Fruit fly (Drosophila melanogaster): Measurements from ENCODE around the gene betaCOP.

The betaCOP gene

dm6 chrX:18366851-18367649 is 18.0 kb downstream of the betaCOP start (continued):
- TF ChIP-seq H2.0 (GFP tag; IDR thresholded peaks at IDR 0.05) (0 out of 2 replicates have a peak, but pooled peaks have one; percentile 10), hth (optimal IDR thresholded peaks at IDR 0.05) (no peak), chif (GFP tag; optimal IDR thresholded peaks at IDR 0.05) (peak; percentile 23 to 49), HLH54F (GFP tag; optimal IDR thresholded peaks at IDR 0.05) (peak; percentile 67), zfh1 (GFP tag; IDR thresholded peaks at IDR 0.05) (peak; percentile 53; the same call in 1 of the 3 replicates), p53 (GFP tag; optimal IDR thresholded peaks at IDR 0.05) (no peak), Doc3 (GFP tag; IDR thresholded peaks at IDR 0.05; ENCODE audit: partially characterized antibody) (no peak), CG31224 (GFP tag; IDR thresholded peaks at IDR 0.05) (peak; percentile 71), CG17612 (GFP tag; IDR thresholded peaks at IDR 0.05) (0 out of 2 replicates have a peak, but pooled peaks have one; percentile 47), CG9817 (tag; optimal IDR thresholded peaks at IDR 0.05) (peak; percentile 91), gem (tag; optimal IDR thresholded peaks at IDR 0.05) (peak; percentile 81), CG30020 (tag; optimal IDR thresholded peaks at IDR 0.05) (peak; percentile 27), CG10565 (GFP tag; optimal IDR thresholded peaks at IDR 0.05) (no peak), gfzf (GFP tag; optimal IDR thresholded peaks at IDR 0.05) (no peak), CG11560 (tag; IDR thresholded peaks at IDR 0.05) (peak; percentile 71; the same call in 2 of the 3 replicates), CG13296 (GFP tag; optimal IDR thresholded peaks at IDR 0.05) (peak; percentile 86), CG2199 (GFP tag; IDR thresholded peaks at IDR 0.05) (no peak), amos (GFP tag; IDR thresholded peaks at IDR 0.05; ENCODE audit: partially characterized antibody) (no peak), CG4424 (GFP tag; optimal IDR thresholded peaks at IDR 0.05) (no peak), emc (GFP tag; optimal IDR thresholded peaks at IDR 0.05) (no peak), Hr3 (GFP tag; optimal IDR thresholded peaks at IDR 0.05) (peak; percentile 36), Eip74EF (GFP tag; optimal IDR thresholded peaks at IDR 0.05) (peak in 1 of 2 experiments; percentile 63), dati (GFP tag; IDR thresholded peaks at IDR 0.05) (no peak), unpg (GFP tag; optimal IDR thresholded peaks at IDR 0.05) (peak; percentile 75), NK7.1 (GFP tag; optimal IDR thresholded peaks at IDR 0.05) (peak; percentile 73), dpn (GFP tag; optimal IDR thresholded peaks at IDR 0.05) (peak in 1 of 2 experiments; percentile 38), maf-S (GFP tag; optimal IDR thresholded peaks at IDR 0.05) (peak; percentile 24), trem (tag; optimal IDR thresholded peaks at IDR 0.05) (peak; percentile 19), kni (GFP tag; optimal IDR thresholded peaks at IDR 0.05) (no peak), CG8765 (GFP tag; IDR thresholded peaks at IDR 0.05) (no peak; the same call in 1 of the 2 replicates), CG12155 (GFP tag; optimal IDR thresholded peaks at IDR 0.05) (no peak), CG12744 (GFP tag; optimal IDR thresholded peaks at IDR 0.05) (peak; percentile 61), gsb (GFP tag; IDR thresholded peaks at IDR 0.05) (peak; percentile 42), Aef1 (GFP tag; IDR thresholded peaks at IDR 0.05) (peak; percentile 71), CG2202 (tag; optimal IDR thresholded peaks at IDR 0.05) (no peak), gsb-n (tag; optimal IDR thresholded peaks at IDR 0.05) (no peak), Awh (GFP tag; IDR thresholded peaks at IDR 0.05) (no peak; the same call in 1 of the 2 replicates), sd (tag; optimal IDR thresholded peaks at IDR 0.05) (peak; percentile 85), ftz-f1 (GFP tag; optimal IDR thresholded peaks at IDR 0.05) (no peak), Myb (GFP tag; optimal IDR thresholded peaks at IDR 0.05) (peak; percentile 57), Oaz (GFP tag; IDR thresholded peaks at IDR 0.05) (peak; percentile 43; the same call in 1 of the 2 replicates), ewg (GFP tag; optimal IDR thresholded peaks at IDR 0.05) (peak; percentile 36), CG4328 (GFP tag; optimal IDR thresholded peaks at IDR 0.05) (peak; percentile 84), bsh (GFP tag; optimal IDR thresholded peaks at IDR 0.05) (peak in 1 of 2 experiments; percentile 57), Asciz (GFP tag; optimal IDR thresholded peaks at IDR 0.05) (peak; percentile 15), crp (GFP tag; optimal IDR thresholded peaks at IDR 0.05) (no peak), CG2116 (GFP tag; optimal IDR thresholded peaks at IDR 0.05) (no peak), fd96Cb (tag; optimal IDR thresholded peaks at IDR 0.05) (peak; percentile 52)
